Worm (Caenorhabditis elegans) whole organism, mixed stage, embryonic: ENCODE results near the gene ugt-40.

Source experiments
- ceh-43 ChIP-seq: fragments of 200-800 bp; sonication (Bioruptor generic); optimal IDR thresholded peaks from 2 replicates; lab custom pipeline; 2018; ENCODE audit warnings: mild to moderate bottlenecking, missing genetic modification characterization, moderate library complexity, missing compliant biosample characterization
- drap-1 ChIP-seq: fragments of 200-800 bp; sonication (Bioruptor generic); optimal IDR thresholded peaks from 3 replicates; lab custom pipeline; 2018; ENCODE audit warnings: mild to moderate bottlenecking, missing genetic modification characterization, missing compliant biosample characterization
- ham-2 ChIP-seq: fragments of 200-800 bp; sonication (Bioruptor generic); optimal IDR thresholded peaks from 2 replicates; lab custom pipeline; 2018; ENCODE audit warnings: mild to moderate bottlenecking, missing genetic modification characterization, missing compliant biosample characterization
- mep-1 ChIP-seq: fragments of 150-350 bp; optimal IDR thresholded peaks from 2 replicates; lab custom pipeline; 2017; ENCODE audit warnings: missing biosample characterization, missing genetic modification reagents, missing genetic modification characterization, inconsistent platforms
- nhr-12 ChIP-seq: fragments of 150-350 bp; optimal IDR thresholded peaks from 2 replicates; lab custom pipeline; 2014; ENCODE audit warnings: missing biosample characterization, missing genetic modification characterization
- nhr-2 ChIP-seq: fragments of 150-350 bp; optimal IDR thresholded peaks from 2 replicates; lab custom pipeline; 2014; ENCODE audit warnings: missing biosample characterization, missing genetic modification characterization
- snpc-4 ChIP-seq: fragments of 150-350 bp; optimal IDR thresholded peaks from 2 replicates; lab custom pipeline; 2014; ENCODE audit warnings: missing biosample characterization, missing genetic modification characterization
- unc-62 ChIP-seq: fragments of 150-350 bp; optimal IDR thresholded peaks from 2 replicates; lab custom pipeline; 2014; ENCODE audit warnings: missing biosample characterization, missing genetic modification reagents, missing genetic modification characterization
- ztf-11 ChIP-seq: fragments of 150-350 bp; optimal IDR thresholded peaks from 2 replicates; lab custom pipeline; 2014; ENCODE audit warnings: missing biosample characterization, missing genetic modification characterization

ce11 chrV:7118796-7119195, 23.0 kb downstream of the ugt-40 start, which contains the start of gene srx-33:
- TF ChIP-seq snpc-4 (tag; lab: Kevin White, UChicago) = no peak
- no peak for TF ChIP-seq mep-1 (tag; lab: Kevin White, UChicago)
- TF ChIP-seq unc-62 (GFP tag; lab: Kevin White, UChicago) = no peak
- no peak for TF ChIP-seq nhr-12
- no peak for TF ChIP-seq nhr-2 (tag; lab: Kevin White, UChicago)
- TF ChIP-seq ham-2 = no peak
- TF ChIP-seq ztf-11 (tag; lab: Kevin White, UChicago) = no peak
- TF ChIP-seq ceh-43 (GFP tag; lab: Kevin White, UChicago) = no peak
- TF ChIP-seq drap-1 = no peak
